Fruit fly (Drosophila melanogaster) whole organism, wandering third instar larva: ENCODE data around the gene Uck.
A peak's percentile ranks its signal among the peaks of the same experiment; 100 is the strongest.

Experiments
- CrebA ChIP-seq: fragments of 200-800 bp; sonication (Bioruptor generic); optimal IDR thresholded peaks from 2 replicates; lab custom pipeline; 2016; ENCODE audit warnings: missing biosample characterization, mild to moderate bottlenecking, missing genetic modification characterization, borderline replicate concordance
- Dfd ChIP-seq: fragments of >200 bp; optimal IDR thresholded peaks from 2 replicates; lab custom pipeline; 2017; ENCODE audit warnings: missing biosample characterization, missing genetic modification characterization
- Dif ChIP-seq: fragments of 200-275, 200-300 bp; sonication (Bioruptor generic); optimal IDR thresholded peaks from 2 replicates; lab custom pipeline; 2018; ENCODE audit warnings: missing biosample characterization, missing genetic modification characterization; ENCODE audit not compliant: partially characterized antibody
- OdsH ChIP-seq: fragments of 200-800 bp; sonication (Bioruptor generic); optimal IDR thresholded peaks from 2 replicates; lab custom pipeline; 2016; ENCODE audit warnings: missing biosample characterization, mild to moderate bottlenecking, missing genetic modification characterization
- h ChIP-seq: fragments of 200-800 bp; sonication (Bioruptor generic); optimal IDR thresholded peaks from 3 replicates; lab custom pipeline; 2016; ENCODE audit warnings: missing biosample characterization, mild to moderate bottlenecking, missing genetic modification characterization
- lola ChIP-seq: fragments of >200 bp; optimal IDR thresholded peaks from 2 replicates; lab custom pipeline; 2017; ENCODE audit warnings: missing biosample characterization, missing genetic modification characterization
- sage ChIP-seq: fragments of 200-800 bp; sonication (Bioruptor generic); optimal IDR thresholded peaks from 2 replicates; lab custom pipeline; 2016; ENCODE audit warnings: missing biosample characterization, mild to moderate bottlenecking, missing genetic modification characterization
- usp ChIP-seq: fragments of >200 bp; optimal IDR thresholded peaks from 2 replicates; lab custom pipeline; 2017; ENCODE audit warnings: missing biosample characterization, missing genetic modification characterization

DNA sequence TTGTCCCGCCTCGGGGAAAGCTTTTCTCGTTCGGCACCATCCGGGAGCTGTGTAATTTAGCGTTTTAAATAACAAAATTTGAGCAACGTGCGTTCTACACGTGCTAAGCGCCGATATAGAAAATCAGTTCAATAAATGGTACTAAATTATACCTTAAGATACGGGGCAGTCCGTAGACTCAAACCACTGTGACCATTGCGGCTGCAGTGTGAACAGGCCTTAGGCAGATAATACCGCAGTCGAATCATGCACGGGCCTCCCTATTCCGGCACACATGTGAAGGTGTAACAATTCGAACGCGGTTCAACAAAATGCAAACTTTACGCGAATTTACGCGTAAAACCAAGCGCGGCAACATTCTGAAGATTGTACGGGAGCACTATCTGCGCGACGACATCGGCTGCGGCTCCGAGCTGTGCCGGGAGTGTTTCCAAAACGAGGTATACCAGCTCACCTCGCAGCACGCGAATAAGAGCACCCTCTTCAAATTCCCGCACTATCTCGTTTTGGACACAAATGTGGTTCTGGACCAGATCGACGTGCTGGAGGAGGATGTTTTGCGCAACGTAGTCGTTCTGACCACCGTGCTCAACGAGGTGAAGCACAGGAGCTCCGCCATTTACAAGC lies 43.3 kb downstream of the Uck start, which contains the start of the genes Rrp5 and Dis3:
- peak; percentile 97 for TF ChIP-seq Dif
- no peak for TF ChIP-seq h (GFP tag; lab: Kevin White, UChicago)
- no peak for TF ChIP-seq lola
- TF ChIP-seq sage: no peak
- TF ChIP-seq Dfd: no peak
- TF ChIP-seq CrebA: no peak
- TF ChIP-seq OdsH (GFP tag; lab: Kevin White, UChicago): no peak
- no peak for TF ChIP-seq usp (GFP tag; lab: Kevin White, UChicago)
